Worm (Caenorhabditis elegans): ENCODE data around the gene tald-1.

Gene tald-1

DNA sequence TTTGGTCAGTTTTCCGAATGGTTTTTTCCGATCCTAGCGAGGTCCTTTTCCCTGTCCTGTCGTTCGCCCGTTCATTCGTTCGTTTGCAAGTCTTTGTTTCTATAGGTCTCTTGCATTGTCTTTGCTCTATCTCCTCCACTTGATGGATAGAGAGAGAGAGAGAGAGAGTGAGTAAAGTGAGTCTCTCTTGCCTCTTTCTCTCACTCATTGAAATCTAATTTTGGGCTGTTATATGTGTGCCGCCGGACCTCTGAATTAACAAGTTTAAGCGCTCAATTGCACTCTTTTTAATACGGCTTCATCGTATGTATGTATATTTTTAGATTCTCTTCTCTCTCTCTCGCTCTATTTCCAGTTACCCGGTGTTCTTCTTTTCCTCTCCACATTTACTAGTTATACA lies 17.4 kb downstream of the tald-1 start (continued):
- TF ChIP-seq ZK546.5 (tag; optimal IDR thresholded peaks at IDR 0.05) (no peak), lin-29 (GFP tag; IDR thresholded peaks at IDR 0.05) (no peak), lin-13 (GFP tag; optimal IDR thresholded peaks at IDR 0.05) (no peak), ztf-11 (tag; optimal IDR thresholded peaks at IDR 0.05) (no peak), mes-2 (tag; optimal IDR thresholded peaks at IDR 0.05; ENCODE audit: poor library complexity, severe bottlenecking) (no peak), ama-1 (optimal IDR thresholded peaks at IDR 0.05) (peak; percentile 33), nhr-77 (tag; optimal IDR thresholded peaks at IDR 0.05) (no peak), fos-1 (tag; optimal IDR thresholded peaks at IDR 0.05) (no peak), dve-1 (tag; optimal IDR thresholded peaks at IDR 0.05; ENCODE audit: insufficient read depth) (no peak)

DNA sequence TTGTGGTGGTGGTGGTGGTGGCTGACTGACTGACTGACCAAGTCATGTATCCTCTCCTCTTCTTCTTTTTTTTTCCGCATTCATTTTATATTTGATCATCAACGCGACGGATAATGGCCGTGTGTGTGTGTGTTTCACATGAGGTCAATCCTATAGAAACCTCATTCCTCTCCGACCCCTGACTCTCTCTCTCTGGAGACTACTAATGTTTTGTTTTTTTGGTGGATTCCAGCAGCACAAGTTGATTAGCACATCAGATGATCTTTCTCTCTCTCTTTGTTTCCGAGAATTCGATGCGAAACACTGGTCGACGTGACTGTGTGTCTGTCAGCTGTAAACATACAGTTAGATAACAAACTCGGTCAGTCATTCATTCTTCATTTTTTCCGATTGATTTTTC lies 18.7 kb downstream of the tald-1 start, which contains the start of gene Y24D9A.7:
Y24D9A.7 (minus strand) TSS at position 46 of the 400 bp plus-strand sequence.
- TF ChIP-seq mdl-1 (tag; optimal IDR thresholded peaks at IDR 0.05) (no peak), madf-5 (GFP tag; IDR thresholded peaks at IDR 0.05) (no peak), ZK546.5 (tag; optimal IDR thresholded peaks at IDR 0.05) (no peak), lir-3 (tag; optimal IDR thresholded peaks at IDR 0.05) (no peak), ceh-82 (tag; optimal IDR thresholded peaks at IDR 0.05) (no peak), F26F4.8 (GFP tag; conservative IDR thresholded peaks at IDR 0.05) (no peak), daf-8 (GFP tag; IDR thresholded peaks at IDR 0.05) (no peak), Y5F2A.4 (GFP tag; optimal IDR thresholded peaks at IDR 0.05) (no peak), nhr-25 (tag; optimal IDR thresholded peaks at IDR 0.05; ENCODE audit: borderline replicate concordance, insufficient read depth) (no peak), tra-1 (GFP tag; IDR thresholded peaks at IDR 0.05) (no peak), egl-27 (tag; optimal IDR thresholded peaks at IDR 0.05) (no peak), nhr-102 (tag; optimal IDR thresholded peaks at IDR 0.05) (peak; percentile 19), D1046.2 (GFP tag; IDR thresholded peaks at IDR 0.05) (no peak), nhr-76 (tag; optimal IDR thresholded peaks at IDR 0.05) (no peak), daf-16 (GFP tag; optimal IDR thresholded peaks at IDR 0.05) (peak in 1 of 2 experiments; percentile 18), daf-16 (tag; optimal IDR thresholded peaks at IDR 0.05) (peak; percentile 83), F10B5.3 (tag; optimal IDR thresholded peaks at IDR 0.05) (no peak), hif-1 (tag; optimal IDR thresholded peaks at IDR 0.05) (peak in 1 of 2 experiments; percentile 2), zip-11 (GFP tag; IDR thresholded peaks at IDR 0.05) (no peak), nhr-42 (GFP tag; IDR thresholded peaks at IDR 0.05) (no peak), hlh-30 (tag; optimal IDR thresholded peaks at IDR 0.05; ENCODE audit: insufficient read depth) (peak; percentile 93), nhr-41 (GFP tag; IDR thresholded peaks at IDR 0.05) (no peak), ceh-20 (GFP tag; IDR thresholded peaks at IDR 0.05) (no peak), R02D3.7 (tag; optimal IDR thresholded peaks at IDR 0.05) (no peak), dmd-6 (GFP tag; IDR thresholded peaks at IDR 0.05) (peak; percentile 58), ceh-62 (tag; optimal IDR thresholded peaks at IDR 0.05) (no peak), ceh-44 (GFP tag; IDR thresholded peaks at IDR 0.05) (no peak), rbr-2 (tag; optimal IDR thresholded peaks at IDR 0.05) (no peak), lsy-2 (tag; optimal IDR thresholded peaks at IDR 0.05) (peak in 1 of 2 experiments; percentile 29), hmg-1.1 (GFP tag; IDR thresholded peaks at IDR 0.05) (no peak), lin-39 (tag; optimal IDR thresholded peaks at IDR 0.05) (no peak), ama-1 (optimal IDR thresholded peaks at IDR 0.05) (no peak), zfp-3 (GFP tag; conservative IDR thresholded peaks at IDR 0.05) (no peak), fkh-10 (GFP tag; optimal IDR thresholded peaks at IDR 0.05) (no peak), snpc-1.2 (GFP tag; IDR thresholded peaks at IDR 0.05) (no peak), sdz-12 (GFP tag; optimal IDR thresholded peaks at IDR 0.05) (no peak), T20F7.1 (GFP tag; optimal IDR thresholded peaks at IDR 0.05) (no peak), jun-1 (tag; optimal IDR thresholded peaks at IDR 0.05) (no peak), nhr-111 (GFP tag; optimal IDR thresholded peaks at IDR 0.05) (no peak), hlh-11 (tag; optimal IDR thresholded peaks at IDR 0.05) (peak; percentile 42), gei-8 (GFP tag; optimal IDR thresholded peaks at IDR 0.05) (no peak), dmd-8 (GFP tag; IDR thresholded peaks at IDR 0.05) (no peak), pqm-1 (tag; optimal IDR thresholded peaks at IDR 0.05) (no peak), F44E2.7 (GFP tag; IDR thresholded peaks at IDR 0.05) (no peak)
